Fruit fly (Drosophila melanogaster): ENCODE measurements around the gene Polr3F.

Gene Polr3F

dm6 chr3R:22368077-22368776 is 1.1 kb upstream of the Polr3F start:
- TF ChIP-seq Rel (GFP tag; optimal IDR thresholded peaks at IDR 0.05) (no peak), Rel (tag; optimal IDR thresholded peaks at IDR 0.05) (no peak), Sp1 (GFP tag; optimal IDR thresholded peaks at IDR 0.05) (no peak), Mio (GFP tag; optimal IDR thresholded peaks at IDR 0.05) (no peak), foxo (GFP tag; optimal IDR thresholded peaks at IDR 0.05) (no peak), tai (GFP tag; optimal IDR thresholded peaks at IDR 0.05) (no peak), ey (GFP tag; optimal IDR thresholded peaks at IDR 0.05) (no peak), usp (GFP tag; optimal IDR thresholded peaks at IDR 0.05) (no peak), dmrt93B (GFP tag; optimal IDR thresholded peaks at IDR 0.05) (no peak)

dm6 chr3R:22365660-22366195 is 1.4 kb downstream of the Polr3F start, which contains the start of gene CG5382:
TSS of gene CG5382 (minus strand) at chr3R:22365983.
- TF ChIP-seq Myc (optimal IDR thresholded peaks at IDR 0.05) = peak; percentile 48
- TF ChIP-seq sv (GFP tag; optimal IDR thresholded peaks at IDR 0.05) = no peak
- peak; percentile 39 for TF ChIP-seq sage (GFP tag; optimal IDR thresholded peaks at IDR 0.05)
- no peak for TF ChIP-seq psq (GFP tag; optimal IDR thresholded peaks at IDR 0.05)
- TF ChIP-seq Hr83 (GFP tag; optimal IDR thresholded peaks at IDR 0.05; ENCODE audit: poor library complexity, severe bottlenecking) = no peak
- no peak for TF ChIP-seq lola (GFP tag; optimal IDR thresholded peaks at IDR 0.05)
- no peak for TF ChIP-seq usp (GFP tag; optimal IDR thresholded peaks at IDR 0.05)
- TF ChIP-seq N (GFP tag; optimal IDR thresholded peaks at IDR 0.05) = no peak
- TF ChIP-seq woc (GFP tag; optimal IDR thresholded peaks at IDR 0.05) = no peak
- TF ChIP-seq Hr78 (GFP tag; optimal IDR thresholded peaks at IDR 0.05) = no peak
- no peak for TF ChIP-seq Abd-B (GFP tag; optimal IDR thresholded peaks at IDR 0.05)
- no peak for TF ChIP-seq CG32264 (GFP tag; optimal IDR thresholded peaks at IDR 0.05)
- TF ChIP-seq jim (GFP tag; optimal IDR thresholded peaks at IDR 0.05) = no peak
- no peak for TF ChIP-seq foxo (GFP tag; optimal IDR thresholded peaks at IDR 0.05)
- no peak for TF ChIP-seq Dfd (GFP tag; optimal IDR thresholded peaks at IDR 0.05)
- TF ChIP-seq Vsx2 (GFP tag; optimal IDR thresholded peaks at IDR 0.05; ENCODE audit: partially characterized antibody) = peak; percentile 97
- TF ChIP-seq Mio (GFP tag; optimal IDR thresholded peaks at IDR 0.05) = no peak
- TF ChIP-seq OdsH (GFP tag; optimal IDR thresholded peaks at IDR 0.05) = no peak
- TF ChIP-seq HLH106 (tag; optimal IDR thresholded peaks at IDR 0.05) = no peak
- no peak for TF ChIP-seq brk (GFP tag; optimal IDR thresholded peaks at IDR 0.05)
- peak; percentile 85 for TF ChIP-seq Dif (GFP tag; optimal IDR thresholded peaks at IDR 0.05; ENCODE audit: partially characterized antibody)
- TF ChIP-seq Jra (GFP tag; optimal IDR thresholded peaks at IDR 0.05) = no peak

- TF ChIP-seq OdsH (GFP tag; optimal IDR thresholded peaks at IDR 0.05) (peak; percentile 91), br (GFP tag; optimal IDR thresholded peaks at IDR 0.05) (peak; percentile 94), Jra (GFP tag; optimal IDR thresholded peaks at IDR 0.05) (peak; percentile 91), foxo (GFP tag; optimal IDR thresholded peaks at IDR 0.05) (peak in 1 of 2 experiments; percentile 96), sage (GFP tag; optimal IDR thresholded peaks at IDR 0.05) (peak; percentile 71), ey (GFP tag; optimal IDR thresholded peaks at IDR 0.05) (peak; percentile 92), CrebA (GFP tag; optimal IDR thresholded peaks at IDR 0.05; ENCODE audit: borderline replicate concordance) (no peak), Myc (optimal IDR thresholded peaks at IDR 0.05) (peak; percentile 55), CG32264 (GFP tag; optimal IDR thresholded peaks at IDR 0.05) (peak; percentile 64), sv (GFP tag; optimal IDR thresholded peaks at IDR 0.05) (peak; percentile 91), N (GFP tag; optimal IDR thresholded peaks at IDR 0.05) (no peak), dsf (GFP tag; optimal IDR thresholded peaks at IDR 0.05; ENCODE audit: borderline replicate concordance) (peak; percentile 92), HLH106 (tag; optimal IDR thresholded peaks at IDR 0.05) (peak; percentile 87), brk (GFP tag; optimal IDR thresholded peaks at IDR 0.05) (peak; percentile 94), pan (optimal IDR thresholded peaks at IDR 0.05) (no peak), Mio (GFP tag; optimal IDR thresholded peaks at IDR 0.05) (peak; percentile 18), Dfd (GFP tag; optimal IDR thresholded peaks at IDR 0.05) (no peak), lola (GFP tag; optimal IDR thresholded peaks at IDR 0.05) (no peak), rgr (GFP tag; optimal IDR thresholded peaks at IDR 0.05) (peak; percentile 92), h (GFP tag; optimal IDR thresholded peaks at IDR 0.05) (peak; percentile 94), dmrt93B (GFP tag; optimal IDR thresholded peaks at IDR 0.05) (peak; percentile 77), Hnf4 (GFP tag; optimal IDR thresholded peaks at IDR 0.05) (peak; percentile 95), tai (GFP tag; optimal IDR thresholded peaks at IDR 0.05) (no peak), psq (GFP tag; optimal IDR thresholded peaks at IDR 0.05) (peak; percentile 84), dl (GFP tag; optimal IDR thresholded peaks at IDR 0.05; ENCODE audit: insufficient read depth in 1 of 2, partially characterized antibody in 2 of 2) (no peak), jim (GFP tag; optimal IDR thresholded peaks at IDR 0.05) (no peak), woc (GFP tag; optimal IDR thresholded peaks at IDR 0.05) (peak; percentile 75), Sp1 (GFP tag; optimal IDR thresholded peaks at IDR 0.05) (peak; percentile 89), usp (GFP tag; optimal IDR thresholded peaks at IDR 0.05) (no peak), Vsx2 (GFP tag; optimal IDR thresholded peaks at IDR 0.05; ENCODE audit: partially characterized antibody) (no peak), fru (GFP tag; optimal IDR thresholded peaks at IDR 0.05) (peak; percentile 91), Dif (GFP tag; optimal IDR thresholded peaks at IDR 0.05; ENCODE audit: partially characterized antibody) (no peak), Hr83 (GFP tag; optimal IDR thresholded peaks at IDR 0.05; ENCODE audit: poor library complexity, severe bottlenecking) (peak; percentile 68), Rel (GFP tag; optimal IDR thresholded peaks at IDR 0.05) (no peak), Rel (tag; optimal IDR thresholded peaks at IDR 0.05) (peak; percentile 58), CG9705 (GFP tag; optimal IDR thresholded peaks at IDR 0.05) (peak; percentile 91), Hr78 (GFP tag; optimal IDR thresholded peaks at IDR 0.05) (no peak), GATAd (GFP tag; optimal IDR thresholded peaks at IDR 0.05) (no peak), Abd-B (GFP tag; optimal IDR thresholded peaks at IDR 0.05) (no peak)
Measured at dm6 chr3R:22362218-22362907, 4.8 kb downstream of the Polr3F start, which contains the start of the genes JMJD6, CG7071 and Muted. TSS of gene JMJD6 (minus strand) at chr3R:22362371. TSS of gene CG7071 (plus strand) at chr3R:22362620. TSS of gene Muted (plus strand) at chr3R:22362620.

Measured in whole organism, wandering third instar larva.